Fruit fly (Drosophila melanogaster): ENCODE data around the gene EAChm.

The EAChm gene

dm6 chr3L:15064877-15065276 is 10.3 kb downstream of the EAChm start, which contains the start of gene Sytbeta:
TSS of gene Sytbeta (minus strand) at chr3L:15064977.
- TF ChIP-seq noc (tag; optimal IDR thresholded peaks at IDR 0.05), result no peak

DNA sequence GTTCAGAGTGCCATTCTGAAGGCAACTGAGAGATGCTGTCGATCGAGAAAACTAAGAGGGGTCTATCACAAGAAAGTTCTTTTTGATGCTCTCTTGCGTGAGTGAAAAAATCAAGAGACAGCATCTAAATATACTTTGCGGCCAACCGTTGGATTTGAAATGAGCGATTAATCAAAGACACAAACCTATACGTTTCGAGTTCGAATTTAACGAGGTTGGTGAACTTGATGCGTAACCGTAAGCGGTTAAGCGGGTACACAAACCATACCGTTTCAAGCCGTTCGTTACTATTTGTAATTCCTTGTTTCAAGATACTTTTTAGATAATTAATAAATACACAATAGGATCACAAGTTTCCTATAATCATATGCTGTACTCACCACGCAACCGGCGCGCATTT is 17.6 kb downstream of the EAChm start:
- no peak for TF ChIP-seq noc (tag; optimal IDR thresholded peaks at IDR 0.05)

DNA sequence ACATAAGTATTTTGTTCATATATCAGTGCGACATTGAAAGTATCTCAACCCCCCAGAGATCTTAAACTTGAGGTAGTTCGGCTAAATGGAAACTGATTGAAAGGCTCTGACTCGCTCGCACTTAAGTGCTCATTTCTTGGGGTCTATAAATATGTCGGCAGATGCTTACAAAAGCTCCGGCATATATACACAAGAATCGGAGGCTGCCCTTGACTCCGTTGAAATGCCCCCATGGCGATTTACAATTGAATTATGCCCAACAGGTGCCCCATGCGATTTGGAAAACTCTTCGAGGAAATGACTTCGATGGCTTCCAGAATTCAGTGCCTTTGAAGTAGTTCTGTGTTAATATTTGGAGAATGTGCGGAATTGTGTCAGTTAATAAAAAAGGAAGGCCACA is 19.1 kb downstream of the EAChm start:
- TF ChIP-seq noc (tag; optimal IDR thresholded peaks at IDR 0.05), result no peak

DNA sequence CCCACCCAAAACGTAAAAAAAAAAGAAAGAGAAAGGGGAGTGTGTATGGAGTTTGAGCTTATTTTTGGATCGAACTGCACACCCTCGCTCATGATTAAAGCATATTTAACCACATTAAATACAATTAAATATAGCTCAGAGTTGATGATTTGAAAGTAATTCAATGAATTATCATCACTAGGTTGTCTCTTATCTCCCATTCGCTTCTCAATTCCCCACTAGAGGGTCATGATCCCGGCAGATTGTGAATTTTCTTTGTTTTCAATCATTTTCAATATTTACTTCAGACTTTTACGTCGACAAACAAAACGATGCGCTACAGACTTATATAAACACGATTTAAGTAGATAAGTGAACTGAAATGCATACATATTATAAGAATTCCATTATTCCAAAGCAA is 21.8 kb downstream of the EAChm start:
- no peak for TF ChIP-seq noc (tag; optimal IDR thresholded peaks at IDR 0.05)

DNA sequence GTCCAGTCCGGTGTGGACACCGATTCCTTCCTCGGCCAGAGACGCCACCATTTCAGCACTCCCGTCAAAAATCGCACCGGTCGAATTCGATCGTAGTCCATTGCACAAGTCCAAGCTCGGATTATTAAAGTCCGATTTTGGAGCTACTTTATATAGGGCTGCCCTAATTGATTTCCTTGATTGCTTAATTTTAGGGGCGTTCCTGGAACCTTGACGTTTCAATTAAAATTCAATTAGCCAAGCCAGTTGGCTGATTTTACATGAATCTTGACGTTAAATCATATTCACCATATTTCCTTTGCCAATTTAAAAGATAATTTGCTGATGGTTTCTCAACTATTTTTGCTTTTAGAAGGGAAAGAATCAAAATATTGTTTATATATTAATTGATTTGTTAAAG is 23.8 kb downstream of the EAChm start, which contains the start of gene Or71a:
Gene Or71a, minus strand, starts transcription at position 101 of the 400 bp plus-strand sequence.
- no peak for TF ChIP-seq noc (tag; optimal IDR thresholded peaks at IDR 0.05)

dm6 chr3L:15079278-15079677 is 24.7 kb downstream of the EAChm start:
- no peak for TF ChIP-seq noc (tag; optimal IDR thresholded peaks at IDR 0.05)

dm6 chr3L:15084288-15084687 is 29.7 kb downstream of the EAChm start:
- no peak for TF ChIP-seq noc (tag; optimal IDR thresholded peaks at IDR 0.05)

- TF ChIP-seq noc (tag; optimal IDR thresholded peaks at IDR 0.05), result no peak
These were observed 33.7 kb downstream of the EAChm start for dm6 chr3L:15088285-15088684.

dm6 chr3L:15089083-15089704 is 34.6 kb downstream of the EAChm start:
- TF ChIP-seq noc (tag; optimal IDR thresholded peaks at IDR 0.05), result no peak

DNA sequence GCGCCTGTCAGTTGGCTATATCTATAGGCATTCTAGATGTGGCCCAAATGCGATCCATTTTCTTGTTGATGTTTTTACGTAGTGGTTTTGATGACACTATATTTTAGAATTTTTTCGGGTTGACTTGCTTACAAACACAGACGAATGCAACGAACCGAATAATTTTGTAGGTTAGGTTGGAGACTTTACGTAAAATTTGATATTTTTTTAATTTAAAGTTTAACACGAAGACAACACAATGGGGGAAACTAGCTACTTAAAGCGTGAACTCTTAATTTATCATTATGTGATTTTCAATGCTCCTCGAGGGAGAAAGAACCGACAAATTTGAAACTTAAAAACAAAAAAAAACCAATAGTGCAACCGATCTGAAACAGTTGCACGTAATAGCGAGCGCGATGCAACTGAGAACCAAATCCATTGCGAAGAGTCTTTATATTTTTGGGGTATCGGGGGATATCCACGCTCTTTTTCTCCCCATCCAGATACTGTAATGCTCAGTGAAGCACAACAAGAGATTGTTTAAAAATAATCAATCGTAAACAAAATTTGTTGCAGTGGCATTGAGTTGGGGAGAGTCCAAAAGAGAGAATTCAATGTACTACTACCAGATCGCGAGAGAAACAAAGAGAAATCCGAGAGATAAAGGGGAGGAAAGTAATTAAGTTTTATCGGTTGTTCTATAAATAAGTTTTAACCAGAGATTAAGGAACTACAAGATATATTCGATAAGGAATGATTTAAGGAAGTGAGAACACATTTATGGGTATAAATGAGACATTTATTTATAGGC is 35.5 kb downstream of the EAChm start:
- no peak for TF ChIP-seq noc (tag; optimal IDR thresholded peaks at IDR 0.05)

DNA sequence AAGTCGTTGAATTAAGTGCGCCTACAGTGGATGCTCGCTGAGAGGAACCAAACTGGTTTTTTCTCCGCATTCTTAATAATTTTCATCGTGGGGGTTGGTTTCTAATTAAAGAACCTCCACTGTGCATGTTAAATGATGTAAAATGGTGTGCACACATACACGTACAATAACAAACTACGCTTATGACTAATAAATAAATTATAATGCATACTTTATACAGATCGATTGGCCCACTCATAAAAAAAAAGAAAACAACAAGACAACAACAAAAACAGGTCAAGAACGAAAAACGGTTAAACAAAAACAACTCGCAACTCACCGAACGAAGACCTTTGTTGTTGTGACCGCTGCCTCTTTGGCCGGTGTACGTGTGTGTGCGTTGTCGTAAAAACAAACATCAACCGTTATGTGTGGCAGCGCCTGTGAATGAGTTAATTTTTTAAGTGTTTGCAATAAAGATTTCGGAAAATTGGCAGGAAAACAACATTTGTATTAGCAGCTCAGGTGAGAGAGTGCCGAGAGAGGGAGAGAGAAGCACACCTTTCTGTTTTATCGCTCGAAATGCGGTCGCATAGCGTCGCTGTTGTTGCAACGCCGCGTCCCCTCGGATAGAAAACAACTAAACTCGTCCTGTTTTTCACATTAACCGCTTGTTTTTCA is 39.5 kb downstream of the EAChm start:
- no peak for TF ChIP-seq noc (tag; optimal IDR thresholded peaks at IDR 0.05)

dm6 chr3L:15094589-15095288 is 40.2 kb downstream of the EAChm start, which contains the start of the genes sstn, Plp and GlyRS:
TSS of gene sstn (minus strand) at chr3L:15094719.
TSS of gene Plp (minus strand) at chr3L:15094724.
TSS of gene GlyRS (plus strand) at chr3L:15095142.
- peak; percentile 58 for TF ChIP-seq noc (tag; optimal IDR thresholded peaks at IDR 0.05)

- no peak for TF ChIP-seq noc (tag; optimal IDR thresholded peaks at IDR 0.05)
These were observed 43.4 kb downstream of the EAChm start, which contains the start of gene Ctps for dm6 chr3L:15097878-15098520. TSS of gene Ctps (plus strand) at chr3L:15097914.

DNA sequence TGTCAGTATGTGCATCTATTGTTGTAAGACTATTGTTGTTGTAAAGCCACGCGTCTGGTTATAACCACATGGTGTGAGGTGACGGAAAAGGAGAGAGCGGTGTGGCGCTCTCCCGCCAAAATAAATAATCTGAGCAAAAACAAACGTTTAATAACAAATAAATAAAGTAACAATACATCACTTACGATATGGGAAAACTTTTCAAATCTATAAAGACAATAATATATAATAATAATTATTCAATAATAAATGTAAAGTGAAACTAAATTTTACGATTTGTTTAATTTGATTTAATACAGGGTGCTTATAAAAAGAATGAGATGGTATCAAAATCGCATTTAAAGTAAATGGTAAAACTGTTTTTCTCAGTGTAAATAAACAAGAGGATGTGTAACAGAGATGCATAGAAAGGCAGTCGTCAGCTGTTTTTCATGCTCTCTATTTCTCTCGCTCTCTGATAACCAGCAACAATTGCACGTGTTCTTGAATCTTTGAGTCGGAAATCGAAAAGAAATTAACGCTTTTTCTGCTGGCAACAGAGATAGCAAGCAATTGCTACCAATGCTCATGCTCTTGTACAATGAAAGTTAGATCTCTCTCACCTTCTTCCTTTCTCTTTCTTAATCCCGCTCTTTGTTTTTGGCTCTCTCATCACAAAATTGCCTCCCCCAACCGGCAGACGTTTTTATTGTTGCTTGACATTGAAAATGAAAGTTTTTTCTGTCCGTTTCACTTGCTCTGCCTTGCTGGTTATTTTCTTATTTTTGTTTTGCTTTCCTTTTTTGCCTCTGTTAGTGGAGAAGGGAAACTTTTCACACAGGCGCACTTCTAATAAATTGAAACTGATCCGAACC is 44.3 kb downstream of the EAChm start:
- peak; percentile 69 for TF ChIP-seq noc (tag; optimal IDR thresholded peaks at IDR 0.05)
